Fruit fly (Drosophila melanogaster): Measurements from ENCODE around the gene CG15005.

The CG15005 gene

dm6 chr3L:4221792-4222191 lies 17.7 kb upstream of the CG15005 start:
- TF ChIP-seq tj (GFP tag; optimal IDR thresholded peaks at IDR 0.05) (no peak), Crg-1 (GFP tag; optimal IDR thresholded peaks at IDR 0.05) (no peak), cic (GFP tag; optimal IDR thresholded peaks at IDR 0.05) (no peak), CG11617 (GFP tag; optimal IDR thresholded peaks at IDR 0.05) (no peak), CG5204 (GFP tag; optimal IDR thresholded peaks at IDR 0.05) (no peak), ovo (GFP tag; optimal IDR thresholded peaks at IDR 0.05) (no peak), Hr96 (GFP tag; optimal IDR thresholded peaks at IDR 0.05) (no peak), toe (GFP tag; optimal IDR thresholded peaks at IDR 0.05) (no peak), CG7101 (tag; optimal IDR thresholded peaks at IDR 0.05) (no peak), cnc (optimal IDR thresholded peaks at IDR 0.05) (no peak), kay (GFP tag; ENCODE audit: borderline replicate concordance) (no peak), Clk (GFP tag; optimal IDR thresholded peaks at IDR 0.05) (no peak), CG33017 (tag; optimal IDR thresholded peaks at IDR 0.05) (no peak), CG1620 (GFP tag; optimal IDR thresholded peaks at IDR 0.05) (no peak), bab1 (GFP tag; optimal IDR thresholded peaks at IDR 0.05) (no peak), CG12768 (GFP tag; optimal IDR thresholded peaks at IDR 0.05) (no peak), Mnt (GFP tag; optimal IDR thresholded peaks at IDR 0.05) (no peak)

- TF ChIP-seq tj (GFP tag; optimal IDR thresholded peaks at IDR 0.05) = peak; percentile 84
- TF ChIP-seq CG7045 (GFP tag; optimal IDR thresholded peaks at IDR 0.05) = peak; percentile 50
- no peak for TF ChIP-seq Clk (GFP tag; optimal IDR thresholded peaks at IDR 0.05)
- no peak for TF ChIP-seq cnc (optimal IDR thresholded peaks at IDR 0.05)
- peak; percentile 59 for TF ChIP-seq CG33017 (tag; optimal IDR thresholded peaks at IDR 0.05)
- TF ChIP-seq CG7101 (tag; optimal IDR thresholded peaks at IDR 0.05) = peak; percentile 10
- TF ChIP-seq CG14711 (tag; optimal IDR thresholded peaks at IDR 0.05) = peak; percentile 6
- TF ChIP-seq CG5204 (GFP tag; optimal IDR thresholded peaks at IDR 0.05) = no peak
- peak; percentile 82 for TF ChIP-seq CG12768 (GFP tag; optimal IDR thresholded peaks at IDR 0.05)
- TF ChIP-seq cic (GFP tag; optimal IDR thresholded peaks at IDR 0.05) = peak; percentile 99
- peak; percentile 83 for TF ChIP-seq Mnt (GFP tag; optimal IDR thresholded peaks at IDR 0.05)
- TF ChIP-seq pad (GFP tag; optimal IDR thresholded peaks at IDR 0.05) = peak; percentile 54
These were observed 17.2 kb upstream of the CG15005 start for dm6 chr3L:4221226-4221770.

- TF ChIP-seq tj (GFP tag; optimal IDR thresholded peaks at IDR 0.05) (peak; percentile 71), bab1 (GFP tag; optimal IDR thresholded peaks at IDR 0.05) (no peak)
These were observed 16.5 kb upstream of the CG15005 start for dm6 chr3L:4220679-4221078.

DNA sequence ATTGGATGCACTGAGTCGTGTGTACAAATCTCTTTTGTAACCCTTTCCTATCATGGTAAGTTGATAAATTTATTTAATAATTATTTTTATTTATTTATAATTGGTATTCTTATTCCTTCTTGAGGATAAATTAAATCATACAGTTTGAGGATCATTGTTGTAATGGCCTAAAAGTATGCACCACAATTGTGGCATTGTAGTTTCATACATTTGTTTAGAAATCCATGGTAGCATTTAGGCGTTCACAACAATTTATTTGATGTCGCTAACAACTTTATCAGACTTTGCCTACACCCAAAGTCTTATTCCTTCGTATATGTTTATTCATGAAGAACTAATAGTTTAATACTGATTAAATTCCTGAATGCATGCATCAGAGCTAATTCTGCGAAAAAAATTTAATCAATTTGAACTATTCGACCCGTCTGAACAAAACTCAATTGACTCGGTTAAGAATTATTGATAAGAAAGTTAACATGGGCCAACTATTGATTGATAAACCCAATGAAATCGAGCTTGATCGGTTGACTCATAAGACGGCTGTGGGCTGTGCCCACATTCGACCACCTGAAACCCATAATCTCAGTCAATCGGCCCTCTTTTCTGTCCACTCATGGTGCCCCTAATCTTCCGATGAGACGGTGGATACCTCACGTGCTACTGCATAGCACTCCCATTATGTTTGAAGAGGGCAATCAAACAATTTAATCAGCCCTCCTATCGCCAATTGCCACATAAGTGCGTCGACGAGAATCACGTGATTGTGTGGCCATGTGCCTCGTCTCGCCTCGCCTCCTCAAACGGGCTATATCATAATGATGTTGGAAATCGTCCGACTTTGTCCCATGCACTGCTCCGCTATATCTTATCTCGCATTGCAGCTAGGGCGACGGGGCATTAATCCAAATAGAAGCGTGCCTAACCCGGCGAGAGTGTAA lies 15.4 kb upstream of the CG15005 start:
- TF ChIP-seq kay (GFP tag; ENCODE audit: borderline replicate concordance) = peak; percentile 73
- peak; percentile 59 for TF ChIP-seq cic (GFP tag; optimal IDR thresholded peaks at IDR 0.05)
- no peak for TF ChIP-seq Mnt (GFP tag; optimal IDR thresholded peaks at IDR 0.05)
- TF ChIP-seq CG33017 (tag; optimal IDR thresholded peaks at IDR 0.05) = peak; percentile 8
- TF ChIP-seq tj (GFP tag; optimal IDR thresholded peaks at IDR 0.05) = no peak
- TF ChIP-seq cnc (optimal IDR thresholded peaks at IDR 0.05) = peak in 1 of 2 experiments; percentile 47
- peak; percentile 23 for TF ChIP-seq CG12768 (GFP tag; optimal IDR thresholded peaks at IDR 0.05)

- TF ChIP-seq tj (GFP tag; optimal IDR thresholded peaks at IDR 0.05) = no peak
- no peak for TF ChIP-seq kay (GFP tag; ENCODE audit: borderline replicate concordance)
- no peak for TF ChIP-seq Crg-1 (GFP tag; optimal IDR thresholded peaks at IDR 0.05)
- no peak for TF ChIP-seq Mnt (GFP tag; optimal IDR thresholded peaks at IDR 0.05)
- TF ChIP-seq CG33017 (tag; optimal IDR thresholded peaks at IDR 0.05) = no peak
- TF ChIP-seq toe (GFP tag; optimal IDR thresholded peaks at IDR 0.05) = no peak
- no peak for TF ChIP-seq CG1620 (GFP tag; optimal IDR thresholded peaks at IDR 0.05)
- no peak for TF ChIP-seq cic (GFP tag; optimal IDR thresholded peaks at IDR 0.05)
- no peak for TF ChIP-seq Hr96 (GFP tag; optimal IDR thresholded peaks at IDR 0.05)
These were observed 10.9 kb upstream of the CG15005 start, which contains the start of gene Cpr64Ad for dm6 chr3L:4215079-4215478. Gene Cpr64Ad, plus strand, starts transcription at chr3L:4215379.

DNA sequence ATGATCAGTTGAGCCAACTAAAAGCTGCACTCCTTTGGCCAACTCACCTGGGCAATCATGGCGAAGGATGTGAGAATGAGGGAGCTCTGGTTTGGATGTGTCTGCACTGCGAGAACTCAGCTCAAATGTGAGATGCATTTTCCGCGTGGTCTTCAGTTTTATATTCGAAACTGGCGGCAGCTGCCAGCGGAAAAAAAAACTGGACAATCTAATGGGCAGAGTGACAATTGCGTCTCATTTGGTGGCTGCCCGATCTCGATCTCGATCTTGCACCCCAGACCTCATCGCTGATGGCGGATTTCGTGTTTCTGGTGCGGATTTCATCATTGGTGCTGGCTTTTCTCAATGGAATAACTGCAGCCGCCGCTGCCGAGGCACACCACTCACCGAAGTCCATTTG lies 8.7 kb upstream of the CG15005 start, which contains the start of gene Cpr64Ac:
Gene Cpr64Ac (minus strand): TSS at position 101 of the 400 bp plus-strand sequence.
- TF ChIP-seq CG14711 (tag; optimal IDR thresholded peaks at IDR 0.05) = no peak
- no peak for TF ChIP-seq Clk (GFP tag; optimal IDR thresholded peaks at IDR 0.05)
- TF ChIP-seq Hr96 (GFP tag; optimal IDR thresholded peaks at IDR 0.05) = no peak
- no peak for TF ChIP-seq Mnt (GFP tag; optimal IDR thresholded peaks at IDR 0.05)
- no peak for TF ChIP-seq CG11617 (GFP tag; optimal IDR thresholded peaks at IDR 0.05)
- no peak for TF ChIP-seq cic (GFP tag; optimal IDR thresholded peaks at IDR 0.05)
- no peak for TF ChIP-seq CG33017 (tag; optimal IDR thresholded peaks at IDR 0.05)
- TF ChIP-seq kay (GFP tag; ENCODE audit: borderline replicate concordance) = no peak
- TF ChIP-seq CG1620 (GFP tag; optimal IDR thresholded peaks at IDR 0.05) = no peak
- TF ChIP-seq CG7101 (tag; optimal IDR thresholded peaks at IDR 0.05) = no peak
- TF ChIP-seq ovo (GFP tag; optimal IDR thresholded peaks at IDR 0.05) = no peak
- TF ChIP-seq bab1 (GFP tag; optimal IDR thresholded peaks at IDR 0.05) = no peak
